Worm (Caenorhabditis elegans) whole organism, L4 larva: ENCODE data around the gene srw-72.
"Not testable (repeated sequence)": the region's sequence is repeated elsewhere in the genome, so short reads cannot be mapped to it uniquely, and the experiment has no call there.

Experiments used
- D1046.2 ChIP-seq: fragments of 200-800 bp; sonication (Bioruptor generic); IDR thresholded peaks from 2 replicates; pipeline ENCODE4 v1.3.6; 2022; ENCODE audit warnings: missing genetic modification characterization, missing compliant biosample characterization
- F44E2.7 ChIP-seq: fragments of 200-800 bp; sonication (Bioruptor generic); IDR thresholded peaks from 2 replicates; pipeline ENCODE4 v2.1.2; 2022; ENCODE audit warnings: missing genetic modification characterization, missing compliant biosample characterization
- F49E8.2 ChIP-seq: sonication (generic microtip); optimal IDR thresholded peaks from 2 replicates; lab custom pipeline; 2016; ENCODE audit warnings: missing compliant biosample characterization, mild to moderate bottlenecking, missing genetic modification characterization, borderline replicate concordance
- T20F7.1 ChIP-seq: fragments of 200-800 bp; sonication (Bioruptor generic); optimal IDR thresholded peaks from 2 replicates; lab custom pipeline; 2018; ENCODE audit warnings: mild to moderate bottlenecking, missing genetic modification characterization, missing compliant biosample characterization
- aly-2 ChIP-seq: sonication (generic microtip); optimal IDR thresholded peaks from 2 replicates; lab custom pipeline; 2018; ENCODE audit warnings: missing biosample characterization, missing genetic modification characterization
- ama-1 ChIP-seq: fragments of 150-350 bp; optimal IDR thresholded peaks from 2 replicates; lab custom pipeline; 2014; ENCODE audit warnings: inconsistent platforms, mixed read lengths
- arid-1 ChIP-seq: fragments of 200-800 bp; sonication (Bioruptor generic); conservative IDR thresholded peaks from 2 replicates; pipeline ENCODE4 v1.3.6; 2022; ENCODE audit warnings: missing genetic modification reagents, missing genetic modification characterization, missing compliant biosample characterization
- attf-4 ChIP-seq: sonication (generic microtip); optimal IDR thresholded peaks from 3 replicates; lab custom pipeline; 2017; ENCODE audit warnings: missing biosample characterization, missing genetic modification characterization
- ceh-20 ChIP-seq: fragments of 200-800 bp; sonication (Bioruptor generic); IDR thresholded peaks from 2 replicates; pipeline ENCODE4 v1.3.6; 2022; ENCODE audit warnings: missing genetic modification reagents, missing genetic modification characterization, missing compliant biosample characterization
- ces-1 ChIP-seq: fragments of 150-350 bp; sonication (generic microtip); optimal IDR thresholded peaks from 4 replicates; lab custom pipeline; 2014; ENCODE audit warnings: missing biosample characterization, missing genetic modification reagents, missing genetic modification characterization
- daf-12 ChIP-seq: fragments of 150-350 bp; optimal IDR thresholded peaks from 2 replicates; lab custom pipeline; 2014; ENCODE audit warnings: missing biosample characterization, missing genetic modification reagents, missing genetic modification characterization
- daf-16 ChIP-seq, 3 experiments: sonication (generic microtip); optimal IDR thresholded peaks; 2 replicates each; lab custom pipeline; 2016 to 2017; ENCODE audit warnings: missing genetic modification characterization in 3 of 3, missing genetic modification reagents in 3 of 3, mild to moderate bottlenecking in 2 of 3, missing compliant biosample characterization in 2 of 3, missing biosample characterization in 1 of 3, moderate library complexity in 1 of 3
- dmd-6 ChIP-seq: fragments of 200-800 bp; sonication (Bioruptor generic); IDR thresholded peaks from 2 replicates; pipeline ENCODE4 v1.3.6; 2022; ENCODE audit warnings: missing genetic modification reagents, missing genetic modification characterization, missing compliant biosample characterization
- dve-1 ChIP-seq: sonication (generic microtip); optimal IDR thresholded peaks from 2 replicates; lab custom pipeline; 2017; ENCODE audit warnings: antibody characterized with exemption, mild to moderate bottlenecking, missing genetic modification characterization, missing compliant biosample characterization; ENCODE audit not compliant: insufficient read depth
- egl-43 ChIP-seq: fragments of 200-800 bp; sonication (Bioruptor generic); IDR thresholded peaks from 2 replicates; pipeline ENCODE4 v1.3.6; 2022; ENCODE audit warnings: missing genetic modification reagents, missing genetic modification characterization, missing compliant biosample characterization
- gei-8 ChIP-seq: fragments of 200-800 bp; sonication (Bioruptor generic); optimal IDR thresholded peaks from 2 replicates; lab custom pipeline; 2018; ENCODE audit warnings: mild to moderate bottlenecking, missing genetic modification characterization, missing compliant biosample characterization
- lin-39 ChIP-seq: fragments of 150-350 bp; optimal IDR thresholded peaks from 2 replicates; lab custom pipeline; 2014; ENCODE audit warnings: missing biosample characterization, missing genetic modification reagents, missing genetic modification characterization
- lsy-2 ChIP-seq, 2 experiments: fragments of 150-350 bp in 1 of 2; sonication (generic microtip) in 1 of 2; optimal IDR thresholded peaks; 2 replicates each; lab custom pipeline; 2014 to 2017; ENCODE audit warnings: missing biosample characterization in 2 of 2, missing genetic modification characterization in 2 of 2
- mdt-29 ChIP-seq: fragments of 200-800 bp; sonication (Bioruptor generic); IDR thresholded peaks from 2 replicates; pipeline ENCODE4 v1.3.6; 2022; ENCODE audit warnings: missing genetic modification reagents, missing genetic modification characterization, missing compliant biosample characterization
- mes-2 ChIP-seq: sonication (generic microtip); optimal IDR thresholded peaks from 2 replicates; lab custom pipeline; 2016; ENCODE audit warnings: missing genotype, mild to moderate bottlenecking, missing genetic modification characterization, missing compliant biosample characterization; ENCODE audit not compliant: poor library complexity, severe bottlenecking
- mxl-2 ChIP-seq: fragments of 200-800 bp; sonication (Bioruptor generic); conservative IDR thresholded peaks from 2 replicates; pipeline ENCODE4 v1.3.6; 2022; ENCODE audit warnings: missing genetic modification reagents, missing genetic modification characterization, missing compliant biosample characterization
- nhr-10 ChIP-seq: fragments of 150-350 bp; optimal IDR thresholded peaks from 2 replicates; lab custom pipeline; 2014; ENCODE audit warnings: missing biosample characterization, missing genetic modification characterization
- nhr-102 ChIP-seq: sonication (generic microtip); optimal IDR thresholded peaks from 2 replicates; lab custom pipeline; 2016; ENCODE audit warnings: mild to moderate bottlenecking, missing genetic modification characterization, moderate library complexity, missing compliant biosample characterization
- nhr-111 ChIP-seq: fragments of 200-800 bp; sonication (Bioruptor generic); optimal IDR thresholded peaks from 2 replicates; lab custom pipeline; 2018; ENCODE audit warnings: mild to moderate bottlenecking, missing genetic modification characterization, missing compliant biosample characterization
- nhr-41 ChIP-seq: fragments of 200-800 bp; sonication (Bioruptor generic); IDR thresholded peaks from 2 replicates; pipeline ENCODE4 v1.3.6; 2022; ENCODE audit warnings: missing genetic modification reagents, missing genetic modification characterization, missing compliant biosample characterization
- nhr-48 ChIP-seq: sonication (generic microtip); optimal IDR thresholded peaks from 2 replicates; lab custom pipeline; 2016; ENCODE audit warnings: mild to moderate bottlenecking, missing genetic modification characterization, missing compliant biosample characterization
- nhr-77 ChIP-seq: fragments of 150-350 bp; optimal IDR thresholded peaks from 2 replicates; lab custom pipeline; 2014; ENCODE audit warnings: missing biosample characterization, missing genetic modification characterization
- set-16 ChIP-seq: fragments of 200-800 bp; sonication (Bioruptor generic); IDR thresholded peaks from 2 replicates; pipeline ENCODE4 v1.3.6; 2022; ENCODE audit warnings: missing genetic modification reagents, missing genetic modification characterization, missing compliant biosample characterization
- skn-1 ChIP-seq: fragments of 150-350 bp; optimal IDR thresholded peaks from 2 replicates; lab custom pipeline; 2014; ENCODE audit warnings: missing biosample characterization, missing genetic modification characterization
- spr-3 ChIP-seq: fragments of 200-800 bp; sonication (Bioruptor generic); optimal IDR thresholded peaks from 2 replicates; lab custom pipeline; 2018; ENCODE audit warnings: mild to moderate bottlenecking, missing genetic modification characterization, missing compliant biosample characterization
- tra-1 ChIP-seq: fragments of 200-800 bp; sonication (Bioruptor generic); IDR thresholded peaks from 2 replicates; pipeline ENCODE4 v1.3.6; 2022; ENCODE audit warnings: missing genetic modification reagents, missing genetic modification characterization, missing compliant biosample characterization
- unc-62 ChIP-seq, 3 experiments: fragments of 150-350 bp in 1 of 3; sonication (generic microtip); optimal IDR thresholded peaks in 2 of 3; peaks in 1 of 3; 1 replicate in 1 of 3; 2 replicates in 2 of 3; lab custom pipeline; 2014 to 2017; ENCODE audit warnings: missing biosample characterization in 3 of 3, missing genetic modification characterization in 3 of 3, missing genetic modification reagents in 3 of 3, missing genotype in 1 of 3
- zag-1 ChIP-seq: fragments of 150-350 bp; optimal IDR thresholded peaks from 2 replicates; lab custom pipeline; 2014; ENCODE audit warnings: missing biosample characterization, missing genetic modification characterization
- zfp-2 ChIP-seq: sonication (generic microtip); optimal IDR thresholded peaks from 2 replicates; lab custom pipeline; 2016; ENCODE audit warnings: mild to moderate bottlenecking, missing genetic modification characterization, missing compliant biosample characterization
- zip-11 ChIP-seq: fragments of 200-800 bp; sonication (Bioruptor generic); IDR thresholded peaks from 2 replicates; pipeline ENCODE4 v1.3.6; 2022; ENCODE audit warnings: missing genetic modification characterization, missing compliant biosample characterization

srw-72 gene

DNA sequence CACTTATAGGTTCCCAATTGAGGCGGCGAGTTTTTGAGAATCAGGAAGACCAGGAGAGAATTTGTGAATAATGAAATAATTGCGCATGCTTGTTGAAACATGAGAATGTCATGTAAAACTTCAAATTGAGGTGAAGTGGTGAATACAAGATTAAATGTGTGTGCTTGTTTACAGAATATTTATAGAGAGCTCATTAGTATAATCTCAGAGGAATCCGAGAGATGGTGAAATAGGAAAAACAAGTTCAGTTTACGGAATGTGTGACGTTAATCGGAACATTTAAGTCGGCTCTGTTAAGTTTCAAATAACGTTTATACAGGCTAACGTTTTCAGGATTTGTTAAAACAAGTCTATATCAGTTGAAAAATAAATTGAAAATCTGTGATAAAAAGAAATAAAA, 8.8 kb upstream of the srw-72 start, which contains the start of gene str-200:
Gene str-200 (minus strand): TSS at position 101 of the 400 bp plus-strand sequence.
- TF ChIP-seq ama-1 (lab: Kevin White, UChicago) (no peak), arid-1 (GFP tag; lab: Robert Waterston, UW) (no peak), nhr-48 (tag; lab: Kevin White, UChicago) (no peak), spr-3 (no peak), nhr-111 (GFP tag; lab: Kevin White, UChicago) (no peak), ceh-20 (GFP tag; lab: Robert Waterston, UW) (no peak), mdt-29 (no peak), F49E8.2 (tag; lab: Kevin White, UChicago) (no peak), daf-12 (tag; lab: Kevin White, UChicago) (no peak), egl-43 (no peak), nhr-10 (tag; lab: Kevin White, UChicago) (no peak), dmd-6 (no peak), nhr-102 (tag; lab: Kevin White, UChicago) (no peak), D1046.2 (no peak), nhr-41 (GFP tag; lab: Robert Waterston, UW) (no peak), ces-1 (GFP tag; lab: Kevin White, UChicago) (no peak)

DNA sequence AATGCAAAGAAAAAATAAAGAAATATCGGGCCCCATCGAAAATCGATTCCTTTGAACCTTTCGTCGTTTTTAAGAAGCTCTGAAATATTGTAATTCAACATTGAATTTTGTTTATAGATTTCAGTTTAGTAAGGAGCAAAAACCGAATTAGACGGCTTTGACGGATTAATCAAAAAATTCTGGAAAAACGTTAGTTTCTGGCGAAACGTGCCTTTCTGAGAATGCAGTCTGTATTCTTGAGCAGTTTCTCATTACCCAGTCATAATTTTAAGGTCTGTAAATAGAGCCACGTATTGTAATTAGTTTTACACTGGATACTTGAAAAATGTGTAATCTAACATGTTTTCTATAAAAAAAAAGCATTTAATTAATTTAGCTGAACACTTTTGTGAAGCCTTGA, 6.8 kb upstream of the srw-72 start, which contains the start of gene srz-48:
Gene srz-48 (minus strand): TSS at position 101 of the 400 bp plus-strand sequence.
- TF ChIP-seq attf-4, result no peak
- TF ChIP-seq nhr-77 (tag; lab: Kevin White, UChicago), result no peak
- TF ChIP-seq zip-11 (GFP tag; lab: Robert Waterston, UW), result no peak
- no peak for TF ChIP-seq mxl-2 (GFP tag; lab: Robert Waterston, UW)
- TF ChIP-seq dve-1 (tag; lab: Kevin White, UChicago), result no peak
- TF ChIP-seq zag-1 (tag; lab: Kevin White, UChicago), result no peak
- TF ChIP-seq aly-2 (tag; lab: Kevin White, UChicago), result no peak
- TF ChIP-seq daf-16 (GFP tag; optimal IDR thresholded peaks at IDR 0.05; lab: Kevin White, UChicago), result no peak
- TF ChIP-seq daf-16 (tag; optimal IDR thresholded peaks at IDR 0.05; lab: Kevin White, UChicago), result no peak
- TF ChIP-seq skn-1 (tag; lab: Kevin White, UChicago), result no peak

DNA sequence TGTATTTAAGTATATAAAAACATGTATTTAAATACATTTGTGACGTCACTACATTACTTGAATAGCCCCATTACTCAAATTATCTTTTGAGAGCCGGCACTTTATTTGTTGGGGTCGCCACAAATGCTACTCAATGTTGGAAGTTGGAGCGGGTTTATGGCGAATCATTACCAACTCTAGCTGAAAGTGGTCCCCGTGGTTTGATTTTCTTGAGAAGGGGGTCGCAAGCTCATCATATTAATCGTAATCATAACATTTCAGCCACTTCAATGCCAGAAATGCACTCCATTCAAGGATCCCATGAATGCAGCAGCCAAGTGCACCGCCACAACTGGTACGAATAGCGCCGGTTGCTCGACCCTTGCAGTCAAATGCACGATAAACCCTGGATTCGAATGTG, 2.6 kb upstream of the srw-72 start, which contains the start of gene F20E11.7:
Gene F20E11.7 (plus strand): TSS at position 301 of the 400 bp plus-strand sequence.
- not testable (repeated sequence) for TF ChIP-seq mes-2 (tag; lab: Kevin White, UChicago); gei-8 (GFP tag; lab: Kevin White, UChicago); T20F7.1 (GFP tag; lab: Kevin White, UChicago)

DNA sequence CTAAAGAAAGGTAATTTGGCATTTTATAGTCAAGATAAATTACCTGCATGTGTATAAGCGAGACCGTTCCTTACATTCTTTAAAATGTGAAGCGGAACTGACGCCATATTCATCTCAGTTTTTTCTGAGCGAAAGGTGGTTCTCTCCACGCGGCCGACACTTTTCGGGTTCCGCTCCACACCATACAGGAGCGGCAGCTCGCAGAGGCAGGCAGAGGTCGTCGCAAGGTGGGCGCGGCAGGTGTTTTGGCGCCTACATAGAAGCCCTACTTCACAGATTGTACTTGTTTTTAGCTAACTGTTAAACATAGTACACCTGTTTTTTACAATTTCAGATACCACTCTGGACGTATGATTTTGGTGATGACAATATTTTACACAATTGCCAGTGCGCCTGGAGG, 1.0 kb downstream of the srw-72 start:
- TF ChIP-seq set-16 (GFP tag; lab: Robert Waterston, UW), result peak; percentile 76
- no peak for TF ChIP-seq F44E2.7 (GFP tag; lab: Robert Waterston, UW)

DNA sequence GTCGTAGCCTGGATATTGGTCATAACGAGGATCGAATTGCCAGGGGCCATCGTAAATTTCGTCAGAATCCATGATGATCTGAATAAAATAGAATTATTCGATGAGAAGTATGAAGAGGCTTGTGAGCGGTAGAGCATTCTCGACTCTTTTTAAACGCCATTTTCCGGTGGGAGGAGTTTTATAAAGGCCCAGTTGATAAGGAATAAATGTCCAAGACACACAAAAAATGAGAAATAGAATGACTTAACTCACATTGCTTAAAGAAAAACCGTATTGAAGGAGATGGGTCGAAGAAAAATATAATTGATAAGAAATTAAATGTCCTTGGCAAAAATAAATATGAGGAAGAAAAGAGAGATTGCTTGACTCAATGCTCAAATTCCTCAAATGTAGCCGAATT, 2.3 kb downstream of the srw-72 start, which contains the start of gene F20E11.17:
Gene F20E11.17 (minus strand): TSS at position 101 of the 400 bp plus-strand sequence.
- TF ChIP-seq mes-2 (tag; lab: Kevin White, UChicago) (no peak), ces-1 (GFP tag; lab: Kevin White, UChicago) (no peak), lsy-2 (tag; optimal IDR thresholded peaks at IDR 0.05; lab: Kevin White, UChicago) (no peak), aly-2 (tag; lab: Kevin White, UChicago) (no peak), lin-39 (no peak), zfp-2 (no peak), unc-62 (GFP tag; optimal IDR thresholded peaks at IDR 0.05 in 1 of 2; lab: Kevin White, UChicago) (no peak), unc-62 (tag; optimal IDR thresholded peaks at IDR 0.05; lab: Kevin White, UChicago) (no peak), tra-1 (GFP tag; lab: Robert Waterston, UW) (no peak)
